Fruit fly (Drosophila melanogaster): Measurements from ENCODE around the gene Skel.

Skel gene

dm6 chr3R:10664942-10665341 lies 21.8 kb upstream of the Skel start (continued):
- TF ChIP-seq Pdp1 (GFP tag; optimal IDR thresholded peaks at IDR 0.05) (no peak), CG12236 (GFP tag; optimal IDR thresholded peaks at IDR 0.05) (no peak), Side (GFP tag; optimal IDR thresholded peaks at IDR 0.05) (peak; percentile 69), CG32772 (GFP tag; IDR thresholded peaks at IDR 0.05) (peak; percentile 64; the same call in 1 of the 2 replicates), jumu (GFP tag; optimal IDR thresholded peaks at IDR 0.05) (peak; percentile 38), Chrac-16 (GFP tag; optimal IDR thresholded peaks at IDR 0.05) (peak; percentile 45), CG33557 (GFP tag; optimal IDR thresholded peaks at IDR 0.05) (peak; percentile 65), CG10209 (GFP tag; optimal IDR thresholded peaks at IDR 0.05) (peak; percentile 33), pan (optimal IDR thresholded peaks at IDR 0.05) (no peak), pan (GFP tag; optimal IDR thresholded peaks at IDR 0.05 in 1 of 2, IDR thresholded peaks at IDR 0.05 in 1 of 2) (peak in 1 of 2 experiments; percentile 73), CkIIα-i1 (GFP tag; IDR thresholded peaks at IDR 0.05) (no peak), esg (GFP tag; conservative IDR thresholded peaks at IDR 0.05) (no peak), CG11560 (tag; IDR thresholded peaks at IDR 0.05) (no peak), CG11504 (tag; optimal IDR thresholded peaks at IDR 0.05) (peak; percentile 58), so (GFP tag; IDR thresholded peaks at IDR 0.05) (peak; percentile 66; the same call in 2 of the 3 replicates), slou (GFP tag; optimal IDR thresholded peaks at IDR 0.05) (no peak), CG10979 (tag; optimal IDR thresholded peaks at IDR 0.05) (peak; percentile 68), dm (GFP tag; optimal IDR thresholded peaks at IDR 0.05) (peak; percentile 41), lola (GFP tag; optimal IDR thresholded peaks at IDR 0.05) (peak in 1 of 3 experiments; percentile 17), CG8388 (GFP tag; optimal IDR thresholded peaks at IDR 0.05) (peak; percentile 52), nerfin-1 (tag; optimal IDR thresholded peaks at IDR 0.05) (peak; percentile 62), crp (GFP tag; optimal IDR thresholded peaks at IDR 0.05) (peak in 1 of 2 experiments; percentile 0), MESR4 (GFP tag; optimal IDR thresholded peaks at IDR 0.05) (peak; percentile 4), lilli (GFP tag; optimal IDR thresholded peaks at IDR 0.05) (no peak), dati (GFP tag; IDR thresholded peaks at IDR 0.05) (no peak), CG13296 (GFP tag; optimal IDR thresholded peaks at IDR 0.05) (peak; percentile 36), Dp (GFP tag; optimal IDR thresholded peaks at IDR 0.05) (no peak), dmrt99B (tag; optimal IDR thresholded peaks at IDR 0.05) (peak; percentile 51), Neu2 (GFP tag; optimal IDR thresholded peaks at IDR 0.05; ENCODE audit: borderline replicate concordance) (peak; percentile 99), H2.0 (GFP tag; IDR thresholded peaks at IDR 0.05) (peak; percentile 29), odd (GFP tag; optimal IDR thresholded peaks at IDR 0.05) (peak; percentile 74), Mrtf (GFP tag; IDR thresholded peaks at IDR 0.05) (peak; percentile 44; the same call in 1 of the 3 replicates), CG4707 (GFP tag; optimal IDR thresholded peaks at IDR 0.05) (peak; percentile 80), CG17912 (GFP tag; optimal IDR thresholded peaks at IDR 0.05) (peak; percentile 50), scrt (GFP tag; optimal IDR thresholded peaks at IDR 0.05) (peak; percentile 56), Ada2b (GFP tag; IDR thresholded peaks at IDR 0.05) (0 out of 2 replicates have a peak, but pooled peaks have one; percentile 34), CG15514 (GFP tag; optimal IDR thresholded peaks at IDR 0.05) (peak; percentile 33), Mad (GFP tag; optimal IDR thresholded peaks at IDR 0.05) (no peak), CG10147 (GFP tag; optimal IDR thresholded peaks at IDR 0.05) (no peak), seq (GFP tag; IDR thresholded peaks at IDR 0.05) (peak; percentile 94), vfl (GFP tag; optimal IDR thresholded peaks at IDR 0.05) (no peak), sob (GFP tag; IDR thresholded peaks at IDR 0.05) (peak; percentile 63), NC2β (GFP tag; optimal IDR thresholded peaks at IDR 0.05) (peak; percentile 3), Six4 (GFP tag; optimal IDR thresholded peaks at IDR 0.05) (peak; percentile 27), Dbx (GFP tag; IDR thresholded peaks at IDR 0.05) (no peak), Myb (GFP tag; optimal IDR thresholded peaks at IDR 0.05) (no peak), CG11456 (GFP tag; IDR thresholded peaks at IDR 0.05) (peak; percentile 67; the same call in 2 of the 3 replicates), Hey (tag; optimal IDR thresholded peaks at IDR 0.05) (no peak), kay (GFP tag; optimal IDR thresholded peaks at IDR 0.05) (no peak), Dll (GFP tag; IDR thresholded peaks at IDR 0.05; ENCODE audit: partially characterized antibody) (no peak)

Data from whole organism, embryonic.